Worm (Caenorhabditis elegans): Measurements from ENCODE around the gene obr-3.
A peak's percentile ranks its signal among the peaks of the same experiment; 100 is the strongest.

obr-3 gene

ce11 chrX:13770508-13770978 lies 39.1 kb downstream of the obr-3 start, which contains the start of gene nkb-3:
nkb-3 (minus strand) TSS chrX:13770558.
- peak; percentile 18 for TF ChIP-seq mep-1 (tag; optimal IDR thresholded peaks at IDR 0.05)
- no peak for TF ChIP-seq ets-5 (GFP tag; IDR thresholded peaks at IDR 0.05)
- TF ChIP-seq alr-1 (tag; optimal IDR thresholded peaks at IDR 0.05; ENCODE audit: borderline replicate concordance): no peak
- no peak for TF ChIP-seq snpc-4 (tag; optimal IDR thresholded peaks at IDR 0.05)
- TF ChIP-seq rnt-1 (tag; optimal IDR thresholded peaks at IDR 0.05): no peak
- no peak for TF ChIP-seq ama-1 (optimal IDR thresholded peaks at IDR 0.05)
- TF ChIP-seq nhr-77 (tag; optimal IDR thresholded peaks at IDR 0.05): no peak
- TF ChIP-seq nhr-76 (tag; optimal IDR thresholded peaks at IDR 0.05): no peak
- TF ChIP-seq sup-37 (GFP tag; optimal IDR thresholded peaks at IDR 0.05): no peak
- TF ChIP-seq hpl-2 (GFP tag; optimal IDR thresholded peaks at IDR 0.05): no peak
- TF ChIP-seq tbx-2 (tag; optimal IDR thresholded peaks at IDR 0.05): no peak
- TF ChIP-seq lin-14 (GFP tag; optimal IDR thresholded peaks at IDR 0.05): peak; percentile 62
- peak; percentile 18 for TF ChIP-seq fkh-10 (GFP tag; optimal IDR thresholded peaks at IDR 0.05)
- TF ChIP-seq nhr-19 (GFP tag; conservative IDR thresholded peaks at IDR 0.05): no peak
- peak; percentile 11 for TF ChIP-seq unc-86 (tag; optimal IDR thresholded peaks at IDR 0.05)
- no peak for TF ChIP-seq nhr-20 (tag; optimal IDR thresholded peaks at IDR 0.05)
- TF ChIP-seq vab-15 (tag; optimal IDR thresholded peaks at IDR 0.05): no peak

ce11 chrX:13768562-13768961 lies 41.1 kb downstream of the obr-3 start:
- TF ChIP-seq snu-23 (GFP tag; optimal IDR thresholded peaks at IDR 0.05) (peak; percentile 16), dsc-1 (tag; optimal IDR thresholded peaks at IDR 0.05) (no peak), blmp-1 (tag; optimal IDR thresholded peaks at IDR 0.05) (peak; percentile 3), ama-1 (optimal IDR thresholded peaks at IDR 0.05) (no peak), ceh-8 (GFP tag; optimal IDR thresholded peaks at IDR 0.05) (peak; percentile 12), pag-3 (tag; optimal IDR thresholded peaks at IDR 0.05; ENCODE audit: borderline replicate concordance, insufficient read depth) (no peak), nhr-71 (tag; optimal IDR thresholded peaks at IDR 0.05) (peak; percentile 73), efl-1 (optimal IDR thresholded peaks at IDR 0.05) (peak; percentile 7 to 21), efl-1 (GFP tag; optimal IDR thresholded peaks at IDR 0.05 in 1 of 2) (no peak), fkh-4 (tag; optimal IDR thresholded peaks at IDR 0.05; ENCODE audit: borderline replicate concordance) (no peak), nhr-11 (tag; optimal IDR thresholded peaks at IDR 0.05) (no peak), egl-27 (tag; optimal IDR thresholded peaks at IDR 0.05) (peak in 1 of 2 experiments; percentile 4), ztf-4 (tag; optimal IDR thresholded peaks at IDR 0.05) (peak; percentile 39), tbx-2 (tag; optimal IDR thresholded peaks at IDR 0.05) (peak; percentile 64), lin-39 (tag; optimal IDR thresholded peaks at IDR 0.05) (no peak), lin-14 (GFP tag; optimal IDR thresholded peaks at IDR 0.05) (peak; percentile 93), tlp-1 (tag; optimal IDR thresholded peaks at IDR 0.05) (no peak), lin-13 (GFP tag; optimal IDR thresholded peaks at IDR 0.05) (peak; percentile 0), vab-15 (tag; optimal IDR thresholded peaks at IDR 0.05) (no peak), egl-13 (tag; optimal IDR thresholded peaks at IDR 0.05) (no peak), jun-1 (tag; optimal IDR thresholded peaks at IDR 0.05) (no peak), xbp-1 (tag; optimal IDR thresholded peaks at IDR 0.05) (peak; percentile 32), swsn-7 (tag; optimal IDR thresholded peaks at IDR 0.05) (peak; percentile 15), lsy-2 (tag; optimal IDR thresholded peaks at IDR 0.05) (peak; percentile 14 to 61), nhr-76 (tag; optimal IDR thresholded peaks at IDR 0.05) (no peak), alr-1 (tag; optimal IDR thresholded peaks at IDR 0.05; ENCODE audit: borderline replicate concordance) (no peak), pax-3 (tag; optimal IDR thresholded peaks at IDR 0.05) (no peak), irx-1 (tag; optimal IDR thresholded peaks at IDR 0.05) (no peak), sptf-1 (tag; optimal IDR thresholded peaks at IDR 0.05) (no peak), fos-1 (tag; optimal IDR thresholded peaks at IDR 0.05) (peak; percentile 7), nhr-47 (tag; optimal IDR thresholded peaks at IDR 0.05) (peak; percentile 50), ces-1 (GFP tag; optimal IDR thresholded peaks at IDR 0.05) (peak; percentile 8), unc-86 (tag; optimal IDR thresholded peaks at IDR 0.05) (peak; percentile 52), nhr-84 (tag; optimal IDR thresholded peaks at IDR 0.05) (no peak), hpl-2 (GFP tag; optimal IDR thresholded peaks at IDR 0.05) (no peak), C16A3.4 (tag; optimal IDR thresholded peaks at IDR 0.05) (no peak), lir-3 (tag; optimal IDR thresholded peaks at IDR 0.05; ENCODE audit: poor library complexity) (no peak), fkh-8 (tag; optimal IDR thresholded peaks at IDR 0.05) (peak; percentile 81), elt-3 (tag; optimal IDR thresholded peaks at IDR 0.05) (no peak), dpl-1 (GFP tag; optimal IDR thresholded peaks at IDR 0.05) (peak in 1 of 3 experiments; percentile 18), C04F5.9 (tag; optimal IDR thresholded peaks at IDR 0.05) (no peak), zag-1 (tag; optimal IDR thresholded peaks at IDR 0.05) (peak; percentile 63)
